Fruit fly (Drosophila melanogaster) whole organism, embryonic: ENCODE results near the gene SLC5A11.

Source experiments
- ATbp ChIP-seq: fragments of 200-800 bp; sonication (Bioruptor generic); optimal IDR thresholded peaks from 2 replicates; lab custom pipeline; 2017; ENCODE audit warnings: missing biosample characterization, mild to moderate bottlenecking, missing genetic modification characterization, missing genetic modification reagents
- BEAF-32 ChIP-seq: fragments of 200-800 bp; sonication (Bioruptor generic); optimal IDR thresholded peaks from 3 replicates; lab custom pipeline; 2017; ENCODE audit warnings: missing biosample characterization, missing genetic modification characterization, mild to moderate bottlenecking, moderate library complexity, missing genetic modification reagents
- CG10147 ChIP-seq: fragments of 200-800 bp; sonication (Bioruptor generic); optimal IDR thresholded peaks from 2 replicates; lab custom pipeline; 2019; ENCODE audit warnings: missing biosample characterization, mild to moderate bottlenecking, missing genetic modification characterization, moderate library complexity
- CG10366 ChIP-seq: fragments of 200-800 bp; sonication (Bioruptor generic); IDR thresholded peaks from 2 replicates; pipeline ENCODE4 v1.3.6; 2022; ENCODE audit warnings: missing biosample characterization, missing genetic modification characterization
- CG10959 ChIP-seq: fragments of 200-800 bp; sonication (Bioruptor generic); IDR thresholded peaks from 2 replicates; pipeline ENCODE4 v1.3.6; 2022; ENCODE audit warnings: missing biosample characterization, missing genetic modification characterization
- CG12219 ChIP-seq: fragments of 200-800 bp; sonication (Bioruptor generic); optimal IDR thresholded peaks from 3 replicates; lab custom pipeline; 2018; ENCODE audit warnings: missing biosample characterization, mild to moderate bottlenecking, missing genetic modification characterization
- CG1233 ChIP-seq: fragments of 200-800 bp; sonication (Bioruptor generic); optimal IDR thresholded peaks from 4 replicates; lab custom pipeline; 2018; ENCODE audit warnings: missing biosample characterization, mild to moderate bottlenecking, missing genetic modification characterization
- CG15011 ChIP-seq: fragments of 200-800 bp; sonication (Bioruptor generic); optimal IDR thresholded peaks from 3 replicates; lab custom pipeline; 2018; ENCODE audit warnings: missing biosample characterization, mild to moderate bottlenecking, missing genetic modification characterization
- CG18476 ChIP-seq: fragments of 200-800 bp; sonication (Bioruptor generic); optimal IDR thresholded peaks from 2 replicates; lab custom pipeline; 2016; ENCODE audit warnings: missing biosample characterization, mild to moderate bottlenecking, missing genetic modification characterization
- CG2678 ChIP-seq: fragments of 200-800 bp; sonication (Bioruptor generic); optimal IDR thresholded peaks from 3 replicates; lab custom pipeline; 2019; ENCODE audit warnings: missing biosample characterization, mild to moderate bottlenecking, missing genetic modification characterization, moderate library complexity
- CG3726 ChIP-seq: fragments of 200-800 bp; sonication (Bioruptor generic); IDR thresholded peaks from 3 replicates; pipeline ENCODE4, ENCODE4 v1.3.6; 2022; ENCODE audit warnings: missing biosample characterization, missing genetic modification characterization
- CG3838 ChIP-seq: fragments of 200-800 bp; sonication (Bioruptor generic); optimal IDR thresholded peaks from 3 replicates; lab custom pipeline; 2016; ENCODE audit warnings: missing biosample characterization, missing genetic modification characterization
- CG4424 ChIP-seq: fragments of 200-800 bp; sonication (Bioruptor generic); optimal IDR thresholded peaks from 3 replicates; lab custom pipeline; 2016; ENCODE audit warnings: missing biosample characterization, missing genetic modification characterization
- CG6654 ChIP-seq: fragments of 200-800 bp; sonication (Bioruptor generic); optimal IDR thresholded peaks from 2 replicates; lab custom pipeline; 2017; ENCODE audit warnings: missing biosample characterization, mild to moderate bottlenecking, missing genetic modification characterization
- CG6683 ChIP-seq: fragments of 200-800 bp; sonication (Bioruptor generic); optimal IDR thresholded peaks from 2 replicates; lab custom pipeline; 2017; ENCODE audit warnings: missing biosample characterization, mild to moderate bottlenecking, missing genetic modification characterization, missing genetic modification reagents
- CG6854 ChIP-seq: fragments of 200-800 bp; sonication (Bioruptor generic); optimal IDR thresholded peaks from 3 replicates; lab custom pipeline; 2017; ENCODE audit warnings: missing biosample characterization, mild to moderate bottlenecking, missing genetic modification characterization
- CG8359 ChIP-seq: fragments of 200-800 bp; sonication (Bioruptor generic); optimal IDR thresholded peaks from 2 replicates; lab custom pipeline; 2017; ENCODE audit warnings: missing biosample characterization, mild to moderate bottlenecking, missing genetic modification characterization, borderline replicate concordance
- CG9817 ChIP-seq: fragments of 200-800 bp; sonication (Bioruptor generic); optimal IDR thresholded peaks from 2 replicates; lab custom pipeline; 2018; ENCODE audit warnings: missing biosample characterization, mild to moderate bottlenecking, missing genetic modification characterization, moderate library complexity
- Ets97D ChIP-seq: fragments of 200-800 bp; sonication (Bioruptor generic); optimal IDR thresholded peaks from 3 replicates; lab custom pipeline; 2016; ENCODE audit warnings: missing biosample characterization, missing genetic modification characterization
- Fer2 ChIP-seq: fragments of 200-800 bp; sonication (Bioruptor generic); optimal IDR thresholded peaks from 2 replicates; lab custom pipeline; 2018; ENCODE audit warnings: missing biosample characterization, mild to moderate bottlenecking, missing genetic modification characterization, moderate library complexity
- Hr78 ChIP-seq, 2 experiments: fragments of 200-800 bp in 1 of 2; fragments of >200 bp in 1 of 2; sonication (Bioruptor generic) in 1 of 2; optimal IDR thresholded peaks; 2 replicates each; lab custom pipeline; 2017 to 2019; ENCODE audit warnings: missing biosample characterization in 2 of 2, missing genetic modification characterization in 2 of 2, mild to moderate bottlenecking in 1 of 2, moderate library complexity in 1 of 2
- Mrtf ChIP-seq: fragments of 200-800 bp; sonication (Bioruptor generic); IDR thresholded peaks from 3 replicates; pipeline ENCODE4 v1.3.6; 2022; ENCODE audit warnings: missing biosample characterization, missing genetic modification characterization
- NK7.1 ChIP-seq: fragments of 200-800 bp; sonication (Bioruptor generic); optimal IDR thresholded peaks from 3 replicates; lab custom pipeline; 2016; ENCODE audit warnings: missing biosample characterization, missing genetic modification characterization
- Opbp ChIP-seq: fragments of 200-800 bp; sonication (Bioruptor generic); IDR thresholded peaks from 3 replicates; pipeline ENCODE4 v1.3.6; 2022; ENCODE audit warnings: missing biosample characterization, missing genetic modification characterization; ENCODE audit not compliant: partially characterized antibody
- Scr ChIP-seq: fragments of 200-800 bp; sonication (Bioruptor generic); IDR thresholded peaks from 2 replicates; pipeline ENCODE4 v1.3.6; 2022; ENCODE audit warnings: missing biosample characterization, missing genetic modification characterization; ENCODE audit not compliant: partially characterized antibody
- Sox100B ChIP-seq: fragments of 200-800 bp; sonication (Bioruptor generic); optimal IDR thresholded peaks from 3 replicates; lab custom pipeline; 2018; ENCODE audit warnings: missing biosample characterization, mild to moderate bottlenecking, missing genetic modification characterization
- Sry-δ ChIP-seq: fragments of 200-800 bp; sonication (Bioruptor generic); optimal IDR thresholded peaks from 2 replicates; lab custom pipeline; 2016; ENCODE audit warnings: missing biosample characterization, missing genetic modification characterization
- Vsx1 ChIP-seq: fragments of 200-800 bp; sonication (Bioruptor generic); optimal IDR thresholded peaks from 2 replicates; lab custom pipeline; 2017; ENCODE audit warnings: missing biosample characterization, mild to moderate bottlenecking, missing genetic modification characterization, missing genetic modification reagents
- ab ChIP-seq: fragments of 200-800 bp; sonication (Bioruptor generic); optimal IDR thresholded peaks from 2 replicates; lab custom pipeline; 2016; ENCODE audit warnings: missing biosample characterization, missing genetic modification characterization
- ap ChIP-seq: fragments of 200-800 bp; sonication (Bioruptor generic); IDR thresholded peaks from 2 replicates; pipeline ENCODE4 v1.3.6; 2022; ENCODE audit warnings: missing biosample characterization, missing genetic modification characterization
- br ChIP-seq: fragments of >200 bp; optimal IDR thresholded peaks from 2 replicates; lab custom pipeline; 2017
- bsh ChIP-seq, 2 experiments: fragments of 200-800 bp; sonication (Bioruptor generic); optimal IDR thresholded peaks; 2 replicates each; lab custom pipeline; 2017 to 2018; ENCODE audit warnings: mild to moderate bottlenecking in 2 of 2, missing biosample characterization in 2 of 2, missing genetic modification characterization in 2 of 2, moderate library complexity in 1 of 2
- btn ChIP-seq: fragments of 200-800 bp; sonication (Bioruptor generic); optimal IDR thresholded peaks from 2 replicates; lab custom pipeline; 2016; ENCODE audit warnings: missing biosample characterization, missing genetic modification characterization
- dmrt99B ChIP-seq: fragments of 200-800 bp; sonication (Bioruptor generic); optimal IDR thresholded peaks from 2 replicates; lab custom pipeline; 2018; ENCODE audit warnings: missing biosample characterization, mild to moderate bottlenecking, missing genetic modification characterization, moderate library complexity
- fd3F ChIP-seq: fragments of 200-800 bp; sonication (Bioruptor generic); optimal IDR thresholded peaks from 2 replicates; lab custom pipeline; 2018; ENCODE audit warnings: missing biosample characterization, mild to moderate bottlenecking, missing genetic modification characterization, moderate library complexity
- gfzf ChIP-seq: fragments of 200-800 bp; sonication (Bioruptor generic); optimal IDR thresholded peaks from 2 replicates; lab custom pipeline; 2016; ENCODE audit warnings: missing biosample characterization, mild to moderate bottlenecking, missing genetic modification characterization, moderate library complexity
- her ChIP-seq: fragments of 200-800 bp; sonication (Bioruptor generic); optimal IDR thresholded peaks from 2 replicates; lab custom pipeline; 2016; ENCODE audit warnings: missing biosample characterization, missing genetic modification characterization
- inv ChIP-seq: fragments of 200-800 bp; sonication (Bioruptor generic); IDR thresholded peaks from 2 replicates; pipeline ENCODE4 v1.3.6; 2022; ENCODE audit warnings: missing biosample characterization, missing genetic modification characterization; ENCODE audit not compliant: partially characterized antibody
- lola ChIP-seq, 3 experiments: fragments of >200 bp in 2 of 3; fragments of 200-800 bp in 1 of 3; sonication (Bioruptor generic) in 1 of 3; optimal IDR thresholded peaks; 2 replicates each; lab custom pipeline; 2017 to 2019; ENCODE audit warnings: missing biosample characterization in 3 of 3, missing genetic modification characterization in 3 of 3, mild to moderate bottlenecking in 1 of 3, moderate library complexity in 1 of 3
- lov ChIP-seq, 2 experiments: fragments of 200-800 bp in 1 of 2; fragments of >200 bp in 1 of 2; sonication (Bioruptor generic) in 1 of 2; IDR thresholded peaks in 1 of 2; optimal IDR thresholded peaks in 1 of 2; 2 replicates in 1 of 2; 3 replicates in 1 of 2; pipeline versions ENCODE4 v1.3.6 to Lab custom; 2017 to 2022; ENCODE audit warnings: missing biosample characterization in 1 of 2, missing genetic modification characterization in 1 of 2
- maf-S ChIP-seq: fragments of 200-800 bp; sonication (Bioruptor generic); optimal IDR thresholded peaks from 2 replicates; lab custom pipeline; 2016; ENCODE audit warnings: missing biosample characterization, missing genetic modification characterization
- nmo ChIP-seq: fragments of 200-800 bp; sonication (Bioruptor generic); optimal IDR thresholded peaks from 2 replicates; lab custom pipeline; 2018; ENCODE audit warnings: missing biosample characterization, mild to moderate bottlenecking, missing genetic modification characterization, moderate library complexity
- pb ChIP-seq: fragments of 200-800 bp; sonication (Bioruptor generic); optimal IDR thresholded peaks from 3 replicates; lab custom pipeline; 2016; ENCODE audit warnings: missing biosample characterization, missing genetic modification characterization
- pita ChIP-seq: fragments of 200-800 bp; sonication (Bioruptor generic); optimal IDR thresholded peaks from 2 replicates; lab custom pipeline; 2017; ENCODE audit warnings: missing biosample characterization, mild to moderate bottlenecking, missing genetic modification characterization
- pum ChIP-seq: fragments of 200-800 bp; sonication (Bioruptor generic); optimal IDR thresholded peaks from 2 replicates; lab custom pipeline; 2016; ENCODE audit warnings: missing biosample characterization, missing genetic modification characterization
- sens-2 ChIP-seq: fragments of 200-800 bp; sonication (Bioruptor generic); IDR thresholded peaks from 2 replicates; pipeline ENCODE4 v1.3.6; 2022; ENCODE audit warnings: missing biosample characterization, missing genetic modification characterization
- slbo ChIP-seq: fragments of 200-800 bp; sonication (Bioruptor generic); IDR thresholded peaks from 2 replicates; pipeline ENCODE4 v1.3.6; 2022; ENCODE audit warnings: missing biosample characterization, missing genetic modification characterization
- wek ChIP-seq: fragments of 200-800 bp; sonication (Bioruptor generic); optimal IDR thresholded peaks from 3 replicates; lab custom pipeline; 2018; ENCODE audit warnings: missing biosample characterization, mild to moderate bottlenecking, missing genetic modification characterization, moderate library complexity

Gene SLC5A11

DNA sequence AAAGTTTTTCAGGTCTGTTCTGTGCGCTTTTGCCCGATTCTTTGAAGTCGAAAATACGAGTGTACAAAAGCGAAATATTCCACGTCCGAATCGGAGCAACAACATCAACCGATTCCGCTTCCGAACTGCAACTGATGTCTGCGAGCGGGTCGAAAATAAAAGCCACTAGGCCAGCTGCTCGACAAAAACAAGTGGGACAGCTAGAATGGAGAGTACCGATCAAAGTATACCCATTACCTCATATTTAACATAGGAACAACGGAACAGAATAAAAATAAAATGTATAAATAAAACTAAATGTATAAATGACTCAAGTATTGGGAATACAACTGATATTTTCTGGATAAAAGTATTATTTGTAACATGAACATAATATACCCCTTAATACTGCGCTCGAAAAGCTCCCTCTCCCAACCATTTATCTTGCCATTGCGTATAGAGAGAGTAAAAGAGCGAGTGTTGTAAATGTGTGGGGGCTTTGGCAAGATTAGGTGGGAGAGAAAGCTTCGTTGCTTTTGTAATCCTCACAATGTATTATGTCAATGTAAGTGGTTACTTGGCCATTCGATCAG is at the start of gene SLC5A11:
TSS of gene SLC5A11 (minus strand) at position 137 of the 572 bp plus-strand sequence.
- TF ChIP-seq dmrt99B (tag; lab: Kevin White, UChicago) (peak; percentile 100), CG9817 (tag; lab: Kevin White, UChicago) (peak; percentile 82), Hr78 (GFP tag; optimal IDR thresholded peaks at IDR 0.05; lab: Kevin White, UChicago) (peak in 1 of 2 experiments; percentile 86), lov (optimal IDR thresholded peaks at IDR 0.05; lab: Kevin White, UChicago) (no peak), lov (GFP tag; IDR thresholded peaks at IDR 0.05; lab: Robert Waterston, UW) (peak; percentile 87), gfzf (GFP tag; lab: Kevin White, UChicago) (peak; percentile 31), Opbp (GFP tag; lab: Robert Waterston, UW) (no peak; the same call in 2 of the 3 replicates), NK7.1 (GFP tag; lab: Kevin White, UChicago) (peak; percentile 97), fd3F (GFP tag; lab: Kevin White, UChicago) (peak; percentile 71), btn (GFP tag; lab: Kevin White, UChicago) (peak; percentile 93), pita (no peak), sens-2 (peak; percentile 95), ATbp (GFP tag; lab: Kevin White, UChicago) (peak; percentile 95), inv (GFP tag; lab: Robert Waterston, UW) (no peak), maf-S (GFP tag; lab: Kevin White, UChicago) (peak; percentile 92), Sry-δ (GFP tag; lab: Kevin White, UChicago) (peak; percentile 75), CG12219 (GFP tag; lab: Kevin White, UChicago) (peak; percentile 93), slbo (GFP tag; lab: Robert Waterston, UW) (peak; percentile 100), CG6654 (GFP tag; lab: Kevin White, UChicago) (peak; percentile 74), CG1233 (GFP tag; lab: Kevin White, UChicago) (peak; percentile 92), CG8359 (GFP tag; lab: Kevin White, UChicago) (peak; percentile 82), Fer2 (peak; percentile 90), Mrtf (GFP tag; lab: Robert Waterston, UW) (peak; percentile 94), bsh (GFP tag; optimal IDR thresholded peaks at IDR 0.05; lab: Kevin White, UChicago) (peak; percentile 95 to 100), CG3838 (GFP tag; lab: Kevin White, UChicago) (peak; percentile 97), wek (peak; percentile 49), CG10147 (GFP tag; lab: Kevin White, UChicago) (peak; percentile 100), Scr (GFP tag; lab: Robert Waterston, UW) (no peak), CG6683 (GFP tag; lab: Kevin White, UChicago) (peak; percentile 95), CG10959 (no peak), Ets97D (peak; percentile 96), CG18476 (GFP tag; lab: Kevin White, UChicago) (peak; percentile 99), pb (GFP tag; lab: Kevin White, UChicago) (peak; percentile 95), her (GFP tag; lab: Kevin White, UChicago) (peak; percentile 87), br (no peak), nmo (GFP tag; lab: Kevin White, UChicago) (peak; percentile 100), BEAF-32 (GFP tag; lab: Kevin White, UChicago) (peak; percentile 47), ap (GFP tag; lab: Robert Waterston, UW) (peak; percentile 88), pum (GFP tag; lab: Kevin White, UChicago) (peak; percentile 97), Sox100B (GFP tag; lab: Kevin White, UChicago) (peak; percentile 99), ab (GFP tag; lab: Kevin White, UChicago) (peak; percentile 42), lola (GFP tag; optimal IDR thresholded peaks at IDR 0.05; lab: Kevin White, UChicago) (peak in 1 of 3 experiments; percentile 97), CG4424 (GFP tag; lab: Kevin White, UChicago) (peak; percentile 94), CG10366 (GFP tag; lab: Robert Waterston, UW) (peak; percentile 79), CG6854 (GFP tag; lab: Kevin White, UChicago) (peak; percentile 99), CG15011 (GFP tag; lab: Kevin White, UChicago) (peak; percentile 95), CG2678 (tag; lab: Kevin White, UChicago) (peak; percentile 99), CG3726 (GFP tag; lab: Robert Waterston, UW) (peak; percentile 98), Vsx1 (peak; percentile 95)
